Worm (Caenorhabditis elegans): ENCODE measurements around the gene scl-27.

scl-27 gene

DNA sequence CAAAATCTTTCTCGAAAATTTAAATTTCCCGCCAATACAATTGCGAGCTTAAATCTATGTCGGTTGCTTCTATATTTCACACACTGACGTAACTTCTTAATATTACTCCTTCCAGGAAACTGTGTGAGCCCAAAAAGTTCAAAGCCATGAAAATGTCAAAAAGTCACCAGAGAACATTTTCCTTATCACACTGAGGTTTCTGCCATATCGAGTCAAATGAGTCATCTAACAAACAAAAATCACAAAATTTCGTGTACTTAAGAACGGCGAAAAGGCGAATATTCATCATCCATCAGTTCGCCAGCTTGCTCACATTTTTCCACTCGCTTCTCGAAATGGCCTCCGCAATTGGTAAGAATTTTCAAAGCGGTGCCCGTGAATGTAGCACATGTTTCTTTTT lies 49.9 kb downstream of the scl-27 start, which contains the start of gene M02H5.8:
TSS of gene M02H5.8 (plus strand) at position 297 of the 400 bp plus-strand sequence.
- TF ChIP-seq T22C8.4 (GFP tag; IDR thresholded peaks at IDR 0.05) (no peak), ztf-29 (GFP tag; IDR thresholded peaks at IDR 0.05) (no peak), med-1 (GFP tag; optimal IDR thresholded peaks at IDR 0.05; ENCODE audit: insufficient read depth) (no peak), klf-2 (GFP tag; conservative IDR thresholded peaks at IDR 0.05) (no peak), ref-1 (GFP tag; conservative IDR thresholded peaks at IDR 0.05) (no peak), flt-1 (GFP tag; IDR thresholded peaks at IDR 0.05) (no peak), cog-1 (tag; optimal IDR thresholded peaks at IDR 0.05) (no peak), tab-1 (GFP tag; IDR thresholded peaks at IDR 0.05) (no peak), ztf-23 (GFP tag; IDR thresholded peaks at IDR 0.05) (no peak)

ce11 chrV:450757-451501 lies 51.1 kb downstream of the scl-27 start, which contains the start of gene nhr-123:
Gene nhr-123 (plus strand): TSS chrV:451451.
- TF ChIP-seq tab-1 (GFP tag; IDR thresholded peaks at IDR 0.05): no peak
- no peak for TF ChIP-seq cog-1 (tag; optimal IDR thresholded peaks at IDR 0.05)
- TF ChIP-seq ztf-29 (GFP tag; IDR thresholded peaks at IDR 0.05): no peak
- no peak for TF ChIP-seq klf-2 (GFP tag; conservative IDR thresholded peaks at IDR 0.05)
- TF ChIP-seq med-1 (GFP tag; optimal IDR thresholded peaks at IDR 0.05; ENCODE audit: insufficient read depth): no peak
- no peak for TF ChIP-seq ref-1 (GFP tag; conservative IDR thresholded peaks at IDR 0.05)
- TF ChIP-seq flt-1 (GFP tag; IDR thresholded peaks at IDR 0.05): no peak
- TF ChIP-seq ztf-23 (GFP tag; IDR thresholded peaks at IDR 0.05): no peak
- TF ChIP-seq T22C8.4 (GFP tag; IDR thresholded peaks at IDR 0.05): no peak
